Worm (Caenorhabditis elegans): ENCODE results near the gene npr-1.

DNA sequence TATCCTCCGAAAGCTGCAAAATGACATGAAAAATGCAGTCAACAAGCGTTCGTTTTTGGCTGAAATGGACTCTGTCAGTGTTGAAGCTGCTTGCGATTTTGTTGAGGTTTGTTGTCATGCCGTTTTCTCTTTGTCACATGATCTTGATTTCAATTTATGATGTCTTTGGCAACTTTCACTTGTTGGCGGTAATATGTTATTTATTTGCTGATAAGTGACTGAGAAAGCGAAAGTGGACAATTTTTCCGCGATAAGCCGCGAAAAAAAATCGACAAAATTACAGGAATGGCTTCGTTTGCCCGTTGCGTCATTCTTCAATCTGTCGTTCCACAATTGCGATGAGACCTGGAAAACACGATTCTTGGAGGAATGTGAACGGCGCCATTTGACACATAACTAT, 25.5 kb upstream of the npr-1 start:
- TF ChIP-seq egl-5 (tag; optimal IDR thresholded peaks at IDR 0.05), result no peak
- no peak for TF ChIP-seq elt-1 (tag; optimal IDR thresholded peaks at IDR 0.05)
- no peak for TF ChIP-seq nhr-67 (tag; optimal IDR thresholded peaks at IDR 0.05)
- TF ChIP-seq unc-62 (GFP tag; optimal IDR thresholded peaks at IDR 0.05), result no peak

Measured in whole organism, L3 larva.